Fruit fly (Drosophila melanogaster) whole organism, embryonic: ENCODE data around the gene AGO2.

Experiments used
- Abd-B ChIP-seq: fragments of 200-800 bp; sonication (Bioruptor generic); optimal IDR thresholded peaks from 2 replicates; lab custom pipeline; 2018; ENCODE audit warnings: missing biosample characterization, mild to moderate bottlenecking, missing genetic modification characterization, moderate library complexity
- Atf6 ChIP-seq: fragments of 200-800 bp; sonication (Bioruptor generic); IDR thresholded peaks from 2 replicates; pipeline ENCODE4 v1.3.6; 2022; ENCODE audit warnings: missing biosample characterization, missing genetic modification characterization
- Awh ChIP-seq: fragments of 200-800 bp; sonication (Bioruptor generic); IDR thresholded peaks from 2 replicates; pipeline ENCODE4, ENCODE4 v1.3.6; 2022; ENCODE audit warnings: missing biosample characterization, missing genetic modification characterization
- Bgb ChIP-seq: fragments of 200-800 bp; sonication (Bioruptor generic); IDR thresholded peaks from 2 replicates; pipeline ENCODE4 v1.3.6; 2022; ENCODE audit warnings: missing biosample characterization, missing genetic modification characterization; ENCODE audit not compliant: partially characterized antibody
- CG11247 ChIP-seq: fragments of 200-800 bp; sonication (Bioruptor generic); IDR thresholded peaks from 2 replicates; pipeline ENCODE4 v1.3.6; 2022; ENCODE audit warnings: missing biosample characterization, missing genetic modification characterization
- CG12659 ChIP-seq: fragments of 200-800 bp; sonication (Bioruptor generic); optimal IDR thresholded peaks from 3 replicates; lab custom pipeline; 2017; ENCODE audit warnings: mild to moderate bottlenecking, missing biosample characterization, missing genetic modification reagents, missing genetic modification characterization
- CG15601 ChIP-seq: fragments of 200-800 bp; sonication (Bioruptor generic); optimal IDR thresholded peaks from 3 replicates; lab custom pipeline; 2019; ENCODE audit warnings: missing biosample characterization, mild to moderate bottlenecking, missing genetic modification characterization, moderate library complexity
- CG16813 ChIP-seq: fragments of 200-800 bp; sonication (Bioruptor generic); IDR thresholded peaks from 3 replicates; pipeline ENCODE4 v1.3.6; 2022; ENCODE audit warnings: missing biosample characterization, missing genetic modification characterization; ENCODE audit not compliant: partially characterized antibody
- CG17829 ChIP-seq: fragments of 200-800 bp; optimal IDR thresholded peaks from 2 replicates; lab custom pipeline; 2019; ENCODE audit warnings: missing biosample characterization, mild to moderate bottlenecking, missing genetic modification characterization, moderate library complexity
- CG30403 ChIP-seq: fragments of 200-800 bp; sonication (Bioruptor generic); optimal IDR thresholded peaks from 3 replicates; lab custom pipeline; 2016; ENCODE audit warnings: missing biosample characterization, missing genetic modification characterization
- CG30431 ChIP-seq: fragments of 200-800 bp; sonication (Bioruptor generic); optimal IDR thresholded peaks from 2 replicates; lab custom pipeline; 2017; ENCODE audit warnings: missing biosample characterization, missing genetic modification characterization
- CG3995 ChIP-seq: fragments of 200-800 bp; sonication (Bioruptor generic); optimal IDR thresholded peaks from 3 replicates; lab custom pipeline; 2016; ENCODE audit warnings: missing biosample characterization, missing genetic modification characterization
- CG6791 ChIP-seq: fragments of 200-800 bp; sonication (Bioruptor generic); IDR thresholded peaks from 3 replicates; pipeline ENCODE4 v1.3.6; 2022; ENCODE audit warnings: missing biosample characterization, missing genetic modification characterization; ENCODE audit not compliant: partially characterized antibody
- CG8924 ChIP-seq: fragments of 200-800 bp; optimal IDR thresholded peaks from 3 replicates; lab custom pipeline; 2019; ENCODE audit warnings: missing biosample characterization, mild to moderate bottlenecking, missing genetic modification characterization, moderate library complexity
- Dfd ChIP-seq, 2 experiments: fragments of >200 bp; optimal IDR thresholded peaks; 2 replicates each; lab custom pipeline; 2017; ENCODE audit warnings: missing biosample characterization in 2 of 2, missing genetic modification characterization in 2 of 2
- Fer3 ChIP-seq: fragments of 200-800 bp; sonication (Bioruptor generic); optimal IDR thresholded peaks from 2 replicates; lab custom pipeline; 2018; ENCODE audit warnings: missing biosample characterization, mild to moderate bottlenecking, missing genetic modification characterization, moderate library complexity
- HLHmδ ChIP-seq: fragments of 200-800 bp; sonication (Bioruptor generic); optimal IDR thresholded peaks from 2 replicates; lab custom pipeline; 2018; ENCODE audit warnings: missing biosample characterization, mild to moderate bottlenecking, missing genetic modification characterization, moderate library complexity
- MBD-R2 ChIP-seq: fragments of 200-800 bp; sonication (Bioruptor generic); IDR thresholded peaks from 2 replicates; pipeline ENCODE4 v1.3.6; 2022; ENCODE audit warnings: missing biosample characterization, missing genetic modification characterization
- Nf-YC ChIP-seq: fragments of 200-800 bp; optimal IDR thresholded peaks from 3 replicates; lab custom pipeline; 2019; ENCODE audit warnings: missing biosample characterization, mild to moderate bottlenecking, missing genetic modification characterization, moderate library complexity
- Ravus ChIP-seq: fragments of 200-800 bp; sonication (Bioruptor generic); IDR thresholded peaks from 2 replicates; pipeline ENCODE4 v1.3.6; 2022; ENCODE audit warnings: missing biosample characterization, missing genetic modification characterization
- Sry-δ ChIP-seq: fragments of 200-800 bp; sonication (Bioruptor generic); optimal IDR thresholded peaks from 2 replicates; lab custom pipeline; 2016; ENCODE audit warnings: missing biosample characterization, missing genetic modification characterization
- Usf ChIP-seq: fragments of 200-800 bp; sonication (Bioruptor generic); optimal IDR thresholded peaks from 2 replicates; lab custom pipeline; 2017; ENCODE audit warnings: missing genotype, missing biosample characterization, missing genetic modification characterization
- YL-1 ChIP-seq: fragments of 200-800 bp; sonication (Bioruptor generic); optimal IDR thresholded peaks from 3 replicates; lab custom pipeline; 2017; ENCODE audit warnings: missing biosample characterization, mild to moderate bottlenecking, missing genetic modification characterization
- ab ChIP-seq: fragments of 200-800 bp; sonication (Bioruptor generic); optimal IDR thresholded peaks from 2 replicates; lab custom pipeline; 2016; ENCODE audit warnings: missing biosample characterization, missing genetic modification characterization
- ac ChIP-seq: fragments of 200-800 bp; sonication (Bioruptor generic); optimal IDR thresholded peaks from 3 replicates; lab custom pipeline; 2017; ENCODE audit warnings: missing biosample characterization, mild to moderate bottlenecking, missing genetic modification characterization
- al ChIP-seq: fragments of 200-800 bp; sonication (Bioruptor generic); IDR thresholded peaks from 2 replicates; pipeline ENCODE4 v1.3.6; 2022; ENCODE audit warnings: missing biosample characterization, missing genetic modification characterization
- az2 ChIP-seq: fragments of 200-800 bp; sonication (Bioruptor generic); optimal IDR thresholded peaks from 3 replicates; lab custom pipeline; 2016; ENCODE audit warnings: missing biosample characterization, missing genetic modification characterization
- bsh ChIP-seq, 2 experiments: fragments of 200-800 bp; sonication (Bioruptor generic); optimal IDR thresholded peaks; 2 replicates each; lab custom pipeline; 2017 to 2018; ENCODE audit warnings: mild to moderate bottlenecking in 2 of 2, missing biosample characterization in 2 of 2, missing genetic modification characterization in 2 of 2, moderate library complexity in 1 of 2
- dimm ChIP-seq: fragments of 200-800 bp; sonication (Bioruptor generic); IDR thresholded peaks from 2 replicates; pipeline ENCODE4 v1.3.6; 2022; ENCODE audit warnings: missing biosample characterization, missing genetic modification characterization
- dm ChIP-seq: fragments of 200-800 bp; sonication (Bioruptor generic); optimal IDR thresholded peaks from 3 replicates; lab custom pipeline; 2016; ENCODE audit warnings: missing biosample characterization, missing genetic modification characterization
- eyg ChIP-seq: fragments of 200-800 bp; sonication (Bioruptor generic); optimal IDR thresholded peaks from 3 replicates; lab custom pipeline; 2016; ENCODE audit warnings: missing biosample characterization, missing genetic modification characterization
- gce ChIP-seq: fragments of 200-800 bp; sonication (Bioruptor generic); IDR thresholded peaks from 3 replicates; pipeline ENCODE4 v1.3.6; 2022; ENCODE audit warnings: missing biosample characterization, missing genetic modification characterization
- h ChIP-seq: fragments of >200 bp; optimal IDR thresholded peaks from 2 replicates; lab custom pipeline; 2017
- hth ChIP-seq: fragments of >200 bp; optimal IDR thresholded peaks from 2 replicates; lab custom pipeline; 2017; ENCODE audit warnings: inconsistent platforms
- jigr1 ChIP-seq: fragments of 200-800 bp; sonication (Bioruptor generic); IDR thresholded peaks from 3 replicates; pipeline ENCODE4 v1.3.6; 2022; ENCODE audit warnings: missing biosample characterization, missing genetic modification characterization
- kay ChIP-seq: fragments of 200-800 bp; sonication (Bioruptor generic); optimal IDR thresholded peaks from 2 replicates; lab custom pipeline; 2016; ENCODE audit warnings: missing biosample characterization, missing genetic modification characterization
- knrl ChIP-seq: fragments of 200-800 bp; sonication (Bioruptor generic); IDR thresholded peaks from 3 replicates; pipeline ENCODE4 v1.3.6; 2022; ENCODE audit warnings: missing biosample characterization, missing genetic modification characterization; ENCODE audit not compliant: partially characterized antibody
- lilli ChIP-seq: fragments of 200-800 bp; sonication (Bioruptor generic); optimal IDR thresholded peaks from 3 replicates; lab custom pipeline; 2016; ENCODE audit warnings: missing biosample characterization, missing genetic modification characterization
- lmd ChIP-seq: fragments of 200-800 bp; sonication (Bioruptor generic); IDR thresholded peaks from 2 replicates; pipeline ENCODE4 v1.3.6; 2022; ENCODE audit warnings: missing biosample characterization, missing genetic modification characterization
- luna ChIP-seq: fragments of 200-800 bp; sonication (Bioruptor generic); optimal IDR thresholded peaks from 2 replicates; lab custom pipeline; 2016; ENCODE audit warnings: missing biosample characterization, missing genetic modification characterization
- otp ChIP-seq: fragments of 200-800 bp; sonication (Bioruptor generic); IDR thresholded peaks from 3 replicates; pipeline ENCODE4, ENCODE4 v1.3.6; 2022; ENCODE audit warnings: missing biosample characterization, missing genetic modification characterization
- pum ChIP-seq: fragments of 200-800 bp; sonication (Bioruptor generic); optimal IDR thresholded peaks from 2 replicates; lab custom pipeline; 2016; ENCODE audit warnings: missing biosample characterization, missing genetic modification characterization
- salm ChIP-seq: fragments of 200-800 bp; sonication (Bioruptor generic); optimal IDR thresholded peaks from 2 replicates; lab custom pipeline; 2018; ENCODE audit warnings: missing biosample characterization, mild to moderate bottlenecking, missing genetic modification characterization
- sd ChIP-seq: fragments of 200-800 bp; sonication (Bioruptor generic); optimal IDR thresholded peaks from 3 replicates; lab custom pipeline; 2018; ENCODE audit warnings: missing biosample characterization, mild to moderate bottlenecking, missing genetic modification characterization, moderate library complexity
- slou ChIP-seq: fragments of 200-800 bp; sonication (Bioruptor generic); optimal IDR thresholded peaks from 3 replicates; lab custom pipeline; 2016; ENCODE audit warnings: missing biosample characterization, missing genetic modification characterization
- stwl ChIP-seq: fragments of 200-800 bp; sonication (Bioruptor generic); optimal IDR thresholded peaks from 3 replicates; lab custom pipeline; 2018; ENCODE audit warnings: missing biosample characterization, mild to moderate bottlenecking, missing genetic modification characterization, moderate library complexity
- vfl ChIP-seq: fragments of 200-800 bp; sonication (Bioruptor generic); optimal IDR thresholded peaks from 2 replicates; lab custom pipeline; 2016; ENCODE audit warnings: missing biosample characterization, missing genetic modification characterization
- vvl ChIP-seq: fragments of 200-800 bp; sonication (Bioruptor generic); IDR thresholded peaks from 2 replicates; pipeline ENCODE4 v1.3.6; 2022; ENCODE audit warnings: missing biosample characterization, missing genetic modification characterization
- zfh1 ChIP-seq: fragments of 200-800 bp; sonication (Bioruptor generic); IDR thresholded peaks from 3 replicates; pipeline ENCODE4 v1.3.6; 2022; ENCODE audit warnings: missing biosample characterization, missing genetic modification characterization

Gene AGO2

DNA sequence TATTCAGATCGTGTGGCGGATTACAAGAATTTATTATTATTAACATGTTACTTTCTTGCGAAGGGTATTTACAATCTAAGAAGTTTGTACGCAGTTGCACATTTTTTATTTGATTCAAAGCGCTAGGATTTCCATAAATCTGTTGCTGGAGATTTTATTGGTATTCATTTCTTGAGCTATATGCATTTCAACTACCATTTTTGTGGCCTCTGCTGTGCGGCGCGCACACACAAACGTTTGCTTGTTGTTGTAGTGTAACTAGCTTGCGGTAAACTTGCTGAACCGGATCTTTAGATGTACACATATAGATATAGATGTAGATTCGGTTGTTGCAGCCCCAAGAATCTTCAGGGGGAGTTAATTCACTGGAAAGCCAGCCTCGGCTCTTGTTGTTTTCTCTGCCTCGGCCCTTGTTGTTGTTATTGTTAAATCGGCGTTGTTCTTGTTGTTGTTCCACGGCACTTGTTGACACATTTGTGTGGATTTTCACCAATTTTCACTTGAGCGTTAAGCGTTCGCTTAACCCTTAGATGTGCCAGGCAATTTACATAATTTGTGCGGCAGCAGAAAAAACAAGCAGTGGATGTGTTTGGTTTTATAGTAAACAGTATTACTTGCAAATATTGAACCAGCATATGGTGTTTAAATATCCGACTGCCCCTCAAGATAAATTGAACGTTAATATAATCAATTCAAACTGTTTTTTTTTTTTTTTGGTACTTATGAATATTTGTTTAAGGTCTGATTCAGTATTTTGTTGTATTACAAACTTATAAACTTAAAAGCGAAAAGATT is 37.1 kb downstream of the AGO2 start (continued):
- peak; percentile 40; the same call in 1 of the 2 replicates for TF ChIP-seq Awh (GFP tag; lab: Robert Waterston, UW)
- TF ChIP-seq vvl (GFP tag; lab: Robert Waterston, UW), result 0 out of 2 replicates have a peak, but pooled peaks have one; percentile 15
- TF ChIP-seq Usf (GFP tag; lab: Kevin White, UChicago), result no peak
- TF ChIP-seq h, result no peak
- TF ChIP-seq YL-1 (GFP tag; lab: Kevin White, UChicago), result no peak
- TF ChIP-seq CG17829 (tag; lab: Kevin White, UChicago), result no peak
- no peak for TF ChIP-seq Ravus (GFP tag; lab: Robert Waterston, UW)
- no peak for TF ChIP-seq otp (GFP tag; lab: Robert Waterston, UW)
- TF ChIP-seq al (GFP tag; lab: Robert Waterston, UW), result no peak
- TF ChIP-seq luna (GFP tag; lab: Kevin White, UChicago), result no peak
- no peak for TF ChIP-seq CG6791 (GFP tag; lab: Robert Waterston, UW)
- TF ChIP-seq slou (GFP tag; lab: Kevin White, UChicago), result no peak
- TF ChIP-seq CG11247, result no peak
- TF ChIP-seq CG16813 (GFP tag; lab: Robert Waterston, UW), result no peak
- TF ChIP-seq Abd-B (GFP tag; lab: Kevin White, UChicago), result no peak
- TF ChIP-seq CG15601 (tag; lab: Kevin White, UChicago), result peak; percentile 7
- no peak for TF ChIP-seq vfl (GFP tag; lab: Kevin White, UChicago)
- TF ChIP-seq Dfd (GFP tag; optimal IDR thresholded peaks at IDR 0.05; lab: Kevin White, UChicago), result no peak
- no peak for TF ChIP-seq az2 (GFP tag; lab: Kevin White, UChicago)
- TF ChIP-seq zfh1 (GFP tag; lab: Robert Waterston, UW), result no peak
- TF ChIP-seq Sry-δ (GFP tag; lab: Kevin White, UChicago), result no peak
- no peak for TF ChIP-seq ab (GFP tag; lab: Kevin White, UChicago)
- TF ChIP-seq dimm (GFP tag; lab: Robert Waterston, UW), result no peak
- no peak for TF ChIP-seq gce (GFP tag; lab: Robert Waterston, UW)
- TF ChIP-seq eyg, result peak; percentile 15
- peak; percentile 59; the same call in 1 of the 2 replicates for TF ChIP-seq Atf6
- peak; percentile 9 for TF ChIP-seq Fer3 (tag; lab: Kevin White, UChicago)
- TF ChIP-seq dm, result no peak
- no peak for TF ChIP-seq Bgb
- TF ChIP-seq pum (GFP tag; lab: Kevin White, UChicago), result no peak
- peak; percentile 38 for TF ChIP-seq CG8924 (tag; lab: Kevin White, UChicago)
- TF ChIP-seq bsh (GFP tag; optimal IDR thresholded peaks at IDR 0.05; lab: Kevin White, UChicago), result no peak
- no peak for TF ChIP-seq salm (tag; lab: Kevin White, UChicago)
- TF ChIP-seq CG12659 (GFP tag; lab: Kevin White, UChicago), result peak; percentile 15
- no peak for TF ChIP-seq jigr1 (GFP tag; lab: Robert Waterston, UW)
- TF ChIP-seq, all 482 proteins: peak for 109

DNA sequence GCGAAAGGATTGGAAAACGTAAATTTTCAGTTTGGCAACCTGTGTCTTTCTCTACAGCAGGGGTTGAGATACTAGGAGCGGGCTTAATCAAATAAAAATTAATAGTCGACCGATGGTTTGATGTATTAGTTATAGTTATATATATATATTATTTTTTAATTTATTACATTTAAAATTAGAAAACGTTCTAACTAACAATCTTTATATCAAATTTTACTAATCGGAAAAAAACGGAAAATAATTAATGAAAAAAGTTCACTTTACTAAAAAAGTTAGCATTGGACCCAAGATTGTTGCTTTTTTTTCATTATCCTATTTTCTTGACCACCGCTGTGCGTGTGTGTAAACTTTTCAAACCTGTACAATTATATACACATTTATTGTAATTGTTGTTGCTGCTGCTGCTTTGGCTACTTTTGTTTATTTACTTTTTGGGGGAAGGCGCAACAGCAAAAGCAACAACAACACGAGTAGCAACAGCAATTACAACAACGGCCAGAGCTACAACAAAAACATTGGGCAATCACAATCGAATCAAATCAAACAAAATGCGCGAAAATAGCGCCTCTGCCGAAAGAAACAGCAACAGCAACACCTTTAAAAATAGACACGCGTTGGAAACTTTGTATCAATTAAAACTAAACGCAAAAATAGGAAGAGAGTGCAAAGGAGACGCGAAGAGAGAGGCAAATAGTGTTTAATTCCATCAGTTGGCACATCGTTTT is 38.8 kb downstream of the AGO2 start:
- TF ChIP-seq hth (lab: Kevin White, UChicago) (no peak), Ravus (GFP tag; lab: Robert Waterston, UW) (no peak), CG3995 (GFP tag; lab: Kevin White, UChicago) (no peak), ac (GFP tag; lab: Kevin White, UChicago) (no peak), CG12659 (GFP tag; lab: Kevin White, UChicago) (peak; percentile 59), MBD-R2 (GFP tag; lab: Robert Waterston, UW) (0 out of 2 replicates have a peak, but pooled peaks have one; percentile 13), dimm (GFP tag; lab: Robert Waterston, UW) (no peak), lilli (no peak), al (GFP tag; lab: Robert Waterston, UW) (peak; percentile 33; the same call in 1 of the 2 replicates), jigr1 (GFP tag; lab: Robert Waterston, UW) (no peak), Nf-YC (peak; percentile 59), CG30431 (no peak), stwl (tag; lab: Kevin White, UChicago) (no peak), HLHmδ (GFP tag; lab: Kevin White, UChicago) (no peak), lmd (peak; percentile 21; the same call in 1 of the 2 replicates), kay (GFP tag; lab: Kevin White, UChicago) (no peak), knrl (GFP tag; lab: Robert Waterston, UW) (no peak), CG30403 (GFP tag; lab: Kevin White, UChicago) (peak; percentile 3), sd (no peak)
